Worm (Caenorhabditis elegans) whole organism, mixed stage, embryonic: ENCODE measurements around the gene srh-67.

Experiments used
- M03D4.4 ChIP-seq: sonication (generic microtip); optimal IDR thresholded peaks from 2 replicates; lab custom pipeline; 2017; ENCODE audit warnings: mild to moderate bottlenecking, missing genetic modification characterization, missing compliant biosample characterization
- bed-3 ChIP-seq: fragments of 200-800 bp; sonication (Bioruptor generic); optimal IDR thresholded peaks from 3 replicates; lab custom pipeline; 2018; ENCODE audit warnings: mild to moderate bottlenecking, missing genetic modification characterization, moderate library complexity, missing compliant biosample characterization
- blmp-1 ChIP-seq: fragments of 150-350 bp; optimal IDR thresholded peaks from 2 replicates; lab custom pipeline; 2014; ENCODE audit warnings: missing biosample characterization, missing genetic modification characterization
- ceh-39 ChIP-seq: fragments of 150-350 bp; optimal IDR thresholded peaks from 2 replicates; lab custom pipeline; 2014; ENCODE audit warnings: missing biosample characterization, missing genetic modification characterization
- ceh-43 ChIP-seq: fragments of 200-800 bp; sonication (Bioruptor generic); optimal IDR thresholded peaks from 2 replicates; lab custom pipeline; 2018; ENCODE audit warnings: mild to moderate bottlenecking, missing genetic modification characterization, moderate library complexity, missing compliant biosample characterization
- ceh-83 ChIP-seq: fragments of 200-800 bp; sonication (Bioruptor generic); optimal IDR thresholded peaks from 2 replicates; lab custom pipeline; 2018; ENCODE audit warnings: mild to moderate bottlenecking, missing genetic modification characterization, missing compliant biosample characterization
- ces-1 ChIP-seq: fragments of 150-350 bp; optimal IDR thresholded peaks from 2 replicates; lab custom pipeline; 2014; ENCODE audit warnings: missing biosample characterization, missing genetic modification reagents, missing genetic modification characterization
- cnd-1 ChIP-seq: fragments of 200-800 bp; sonication (Bioruptor generic); optimal IDR thresholded peaks from 2 replicates; lab custom pipeline; 2018; ENCODE audit warnings: mild to moderate bottlenecking, missing genetic modification characterization, missing compliant biosample characterization
- drap-1 ChIP-seq: fragments of 200-800 bp; sonication (Bioruptor generic); optimal IDR thresholded peaks from 3 replicates; lab custom pipeline; 2018; ENCODE audit warnings: mild to moderate bottlenecking, missing genetic modification characterization, missing compliant biosample characterization
- elt-1 ChIP-seq: sonication (generic microtip); optimal IDR thresholded peaks from 2 replicates; lab custom pipeline; 2017; ENCODE audit warnings: missing genetic modification characterization, mild to moderate bottlenecking, missing compliant biosample characterization, antibody characterized with exemption, moderate library complexity, borderline replicate concordance; ENCODE audit not compliant: insufficient read depth
- elt-3 ChIP-seq: fragments of 150-350 bp; optimal IDR thresholded peaks from 2 replicates; lab custom pipeline; 2014; ENCODE audit warnings: missing biosample characterization, missing genetic modification characterization
- flh-1 ChIP-seq: fragments of 200-800 bp; sonication (Bioruptor generic); optimal IDR thresholded peaks from 2 replicates; lab custom pipeline; 2018; ENCODE audit warnings: mild to moderate bottlenecking, missing genetic modification characterization, moderate library complexity, missing compliant biosample characterization
- lin-13 ChIP-seq: fragments of 150-350 bp; optimal IDR thresholded peaks from 2 replicates; lab custom pipeline; 2014; ENCODE audit warnings: missing biosample characterization, missing genetic modification characterization
- lin-32 ChIP-seq: fragments of 200-800 bp; sonication (Bioruptor generic); optimal IDR thresholded peaks from 2 replicates; lab custom pipeline; 2018; ENCODE audit warnings: mild to moderate bottlenecking, missing genetic modification characterization, missing compliant biosample characterization
- lsy-2 ChIP-seq: fragments of 150-350 bp; optimal IDR thresholded peaks from 2 replicates; lab custom pipeline; 2014; ENCODE audit warnings: missing biosample characterization, missing genetic modification characterization
- mab-5 ChIP-seq: fragments of 150-350 bp; optimal IDR thresholded peaks from 2 replicates; lab custom pipeline; 2014; ENCODE audit warnings: missing biosample characterization, missing genetic modification characterization
- mep-1 ChIP-seq: fragments of 150-350 bp; optimal IDR thresholded peaks from 2 replicates; lab custom pipeline; 2017; ENCODE audit warnings: missing biosample characterization, missing genetic modification reagents, missing genetic modification characterization, inconsistent platforms
- mls-2 ChIP-seq: sonication (generic microtip); optimal IDR thresholded peaks from 2 replicates; lab custom pipeline; 2016; ENCODE audit warnings: mild to moderate bottlenecking, missing genetic modification characterization, moderate library complexity, missing compliant biosample characterization
- nhr-12 ChIP-seq: fragments of 150-350 bp; optimal IDR thresholded peaks from 2 replicates; lab custom pipeline; 2014; ENCODE audit warnings: missing biosample characterization, missing genetic modification characterization
- nhr-2 ChIP-seq: fragments of 150-350 bp; optimal IDR thresholded peaks from 2 replicates; lab custom pipeline; 2014; ENCODE audit warnings: missing biosample characterization, missing genetic modification characterization
- nhr-237 ChIP-seq: fragments of 150-350 bp; optimal IDR thresholded peaks from 2 replicates; lab custom pipeline; 2014; ENCODE audit warnings: missing biosample characterization, missing genetic modification characterization
- nhr-28 ChIP-seq: fragments of 150-350 bp; optimal IDR thresholded peaks from 2 replicates; lab custom pipeline; 2014; ENCODE audit warnings: missing biosample characterization, missing genetic modification characterization
- pha-4 ChIP-seq: fragments of 150-350 bp; optimal IDR thresholded peaks from 2 replicates; lab custom pipeline; 2018; ENCODE audit warnings: missing biosample characterization, missing genetic modification reagents, missing genetic modification characterization
- sem-2 ChIP-seq: fragments of 200-800 bp; sonication (Bioruptor generic); optimal IDR thresholded peaks from 2 replicates; lab custom pipeline; 2018; ENCODE audit warnings: mild to moderate bottlenecking, missing genetic modification characterization, missing compliant biosample characterization
- snpc-4 ChIP-seq: fragments of 150-350 bp; optimal IDR thresholded peaks from 2 replicates; lab custom pipeline; 2014; ENCODE audit warnings: missing biosample characterization, missing genetic modification characterization
- sptf-1 ChIP-seq: sonication (generic microtip); optimal IDR thresholded peaks from 2 replicates; lab custom pipeline; 2017; ENCODE audit warnings: mild to moderate bottlenecking, missing genetic modification characterization, moderate library complexity, missing compliant biosample characterization
- tbx-8 ChIP-seq: fragments of 200-800 bp; sonication (Bioruptor generic); optimal IDR thresholded peaks from 2 replicates; lab custom pipeline; 2018; ENCODE audit warnings: mild to moderate bottlenecking, missing genetic modification characterization, moderate library complexity, missing compliant biosample characterization
- unc-120 ChIP-seq: sonication (generic microtip); optimal IDR thresholded peaks from 2 replicates; lab custom pipeline; 2017; ENCODE audit warnings: missing genetic modification characterization, missing compliant biosample characterization; ENCODE audit not compliant: poor library complexity, severe bottlenecking
- unc-39 ChIP-seq: fragments of 150-350 bp; optimal IDR thresholded peaks from 2 replicates; lab custom pipeline; 2014; ENCODE audit warnings: missing biosample characterization, missing genetic modification characterization
- zip-8 ChIP-seq: fragments of 150-350 bp; optimal IDR thresholded peaks from 2 replicates; lab custom pipeline; 2014; ENCODE audit warnings: missing biosample characterization, missing genetic modification characterization
- ztf-11 ChIP-seq: fragments of 150-350 bp; optimal IDR thresholded peaks from 2 replicates; lab custom pipeline; 2014; ENCODE audit warnings: missing biosample characterization, missing genetic modification characterization

srh-67 gene

ce11 chrII:12462244-12462643 lies 46.5 kb upstream of the srh-67 start, which contains the start of gene F15A4.2:
Gene F15A4.2, plus strand, starts transcription at chrII:12462544.
- TF ChIP-seq ces-1 (no peak), zip-8 (tag; lab: Kevin White, UChicago) (peak; percentile 29), lsy-2 (peak; percentile 12), nhr-237 (tag; lab: Kevin White, UChicago) (no peak), unc-39 (tag; lab: Kevin White, UChicago) (no peak), ceh-39 (peak; percentile 66)

DNA sequence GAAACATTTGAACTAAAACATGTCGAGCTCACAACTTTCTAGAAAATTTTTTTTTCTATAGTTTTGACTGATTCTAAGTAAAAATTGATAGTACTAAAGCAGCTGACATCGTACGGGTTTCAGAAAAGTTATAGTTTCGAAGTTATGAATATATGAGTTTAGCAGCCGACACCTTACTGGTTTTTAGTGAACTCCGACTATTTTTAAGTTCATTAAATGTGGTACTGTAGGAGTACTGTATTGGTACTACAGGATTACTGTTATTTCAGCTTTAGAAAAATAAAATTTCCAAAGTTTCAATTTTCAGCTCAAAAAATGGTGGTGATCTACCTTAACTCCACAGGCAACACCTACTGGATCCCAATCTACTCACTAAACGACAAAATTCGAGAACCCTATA lies 43.2 kb upstream of the srh-67 start, which contains the start of gene sre-37:
sre-37 (plus strand) TSS at position 301 of the 400 bp plus-strand sequence.
- no peak for TF ChIP-seq elt-1
- no peak for TF ChIP-seq sptf-1 (tag; lab: Kevin White, UChicago)
- no peak for TF ChIP-seq sem-2
- TF ChIP-seq mab-5 (tag; lab: Kevin White, UChicago): no peak
- TF ChIP-seq ceh-83 (GFP tag; lab: Kevin White, UChicago): no peak
- TF ChIP-seq bed-3 (GFP tag; lab: Kevin White, UChicago): no peak
- TF ChIP-seq flh-1 (GFP tag; lab: Kevin White, UChicago): no peak
- TF ChIP-seq elt-3 (tag; lab: Kevin White, UChicago): no peak
- TF ChIP-seq lsy-2: no peak
- no peak for TF ChIP-seq ces-1
- TF ChIP-seq ceh-43 (GFP tag; lab: Kevin White, UChicago): no peak
- no peak for TF ChIP-seq cnd-1 (tag; lab: Kevin White, UChicago)
- TF ChIP-seq nhr-28: no peak
- no peak for TF ChIP-seq nhr-12 (tag; lab: Kevin White, UChicago)
- no peak for TF ChIP-seq lin-13
- no peak for TF ChIP-seq unc-120 (tag; lab: Kevin White, UChicago)
- TF ChIP-seq mls-2: no peak
- no peak for TF ChIP-seq mep-1 (tag; lab: Kevin White, UChicago)

- TF ChIP-seq tbx-8 (GFP tag; lab: Kevin White, UChicago) (no peak), lin-32 (GFP tag; lab: Kevin White, UChicago) (no peak), sptf-1 (tag; lab: Kevin White, UChicago) (no peak), nhr-28 (no peak), lsy-2 (no peak), ces-1 (no peak), snpc-4 (tag; lab: Kevin White, UChicago) (no peak), ceh-43 (GFP tag; lab: Kevin White, UChicago) (no peak), ztf-11 (tag; lab: Kevin White, UChicago) (no peak), lin-13 (no peak), flh-1 (GFP tag; lab: Kevin White, UChicago) (no peak), drap-1 (no peak)
Measured at ce11 chrII:12467047-12467446, 41.7 kb upstream of the srh-67 start, which contains the start of gene srg-16. Gene srg-16, plus strand, starts transcription at chrII:12467133.

DNA sequence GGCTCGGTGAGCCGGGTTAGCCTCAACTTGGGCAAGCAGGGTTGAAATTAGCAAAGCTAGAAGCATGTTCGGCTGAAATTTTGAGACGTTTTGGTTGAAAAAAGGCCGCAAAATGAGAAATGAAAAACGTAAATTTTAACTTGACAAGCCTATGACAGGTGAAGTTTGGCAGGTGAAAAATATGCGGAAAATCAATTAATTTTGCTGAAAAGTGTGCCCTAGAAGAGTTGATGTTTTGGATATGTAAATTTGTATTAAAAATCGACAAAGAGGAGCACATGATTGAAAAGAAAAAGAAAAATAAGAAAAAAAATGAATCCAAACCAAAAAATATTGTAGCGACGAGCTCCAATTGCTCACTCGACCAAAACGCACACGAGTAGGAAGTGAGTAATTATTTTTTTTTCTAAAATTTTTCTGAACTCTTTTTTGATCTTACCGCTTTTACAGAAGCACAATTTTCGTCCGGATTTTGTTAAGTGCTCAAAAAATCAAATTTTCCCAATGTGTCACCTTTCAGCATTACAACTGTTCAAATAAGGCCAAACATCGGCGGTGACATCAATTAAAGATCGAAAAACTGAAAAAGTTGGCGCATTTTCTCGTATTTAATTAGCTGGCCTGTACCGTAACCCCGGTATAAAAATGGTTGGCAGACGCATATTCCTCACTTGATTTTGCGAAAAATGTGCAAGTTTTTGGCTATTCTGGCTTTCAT lies 37.5 kb upstream of the srh-67 start, which contains the start of the genes F15A4.5 and phat-8:
F15A4.5 (minus strand) TSS at position 101 of the 718 bp plus-strand sequence.
phat-8 (plus strand) TSS at position 668 of the 718 bp plus-strand sequence.
- TF ChIP-seq zip-8 (tag; lab: Kevin White, UChicago) (no peak), elt-3 (tag; lab: Kevin White, UChicago) (no peak), mep-1 (tag; lab: Kevin White, UChicago) (no peak), sptf-1 (tag; lab: Kevin White, UChicago) (no peak), lsy-2 (no peak), elt-1 (no peak), ceh-39 (no peak), ces-1 (no peak), bed-3 (GFP tag; lab: Kevin White, UChicago) (no peak), flh-1 (GFP tag; lab: Kevin White, UChicago) (no peak), M03D4.4 (tag; lab: Kevin White, UChicago) (no peak), mab-5 (tag; lab: Kevin White, UChicago) (no peak), nhr-2 (tag; lab: Kevin White, UChicago) (no peak), blmp-1 (tag; lab: Kevin White, UChicago) (no peak), nhr-12 (tag; lab: Kevin White, UChicago) (no peak), lin-13 (no peak), unc-120 (tag; lab: Kevin White, UChicago) (no peak), pha-4 (tag; lab: Kevin White, UChicago) (no peak)
